Worm (Caenorhabditis elegans): ENCODE measurements around the gene hst-1.

DNA sequence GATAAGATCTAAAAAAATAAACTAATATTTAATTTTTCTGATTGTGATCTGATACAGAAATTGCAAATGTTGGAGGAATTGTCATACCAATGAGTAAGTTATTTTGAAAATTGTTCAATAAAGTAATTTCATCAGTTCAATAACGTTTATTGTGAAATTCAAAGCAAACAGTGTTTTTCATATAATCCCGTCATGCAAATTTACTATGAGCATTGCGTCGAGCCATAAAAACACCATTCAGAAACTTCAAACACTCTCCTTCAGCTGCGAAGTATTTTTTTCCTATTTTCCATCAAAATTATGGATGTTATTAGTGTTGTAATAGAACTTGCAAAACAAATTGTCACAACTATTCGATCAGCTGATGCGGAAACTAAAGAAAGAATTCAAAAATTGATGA lies 39.5 kb downstream of the hst-1 start, which contains the start of gene C49C8.8:
- TF ChIP-seq pha-4 (tag; optimal IDR thresholded peaks at IDR 0.05) (no peak), ama-1 (optimal IDR thresholded peaks at IDR 0.05) (no peak), ama-1 (GFP tag; optimal IDR thresholded peaks at IDR 0.05) (no peak), F33H1.4 (GFP tag; IDR thresholded peaks at IDR 0.05) (no peak), attf-6 (GFP tag; IDR thresholded peaks at IDR 0.05) (no peak), pbrm-1 (GFP tag; IDR thresholded peaks at IDR 0.05) (no peak), snpc-4 (GFP tag; optimal IDR thresholded peaks at IDR 0.05) (no peak), snpc-4 (tag; optimal IDR thresholded peaks at IDR 0.05) (no peak), egl-18 (GFP tag; IDR thresholded peaks at IDR 0.05) (no peak), fkh-3 (tag; optimal IDR thresholded peaks at IDR 0.05) (no peak), unc-62 (GFP tag; optimal IDR thresholded peaks at IDR 0.05) (no peak), F10E7.11 (tag; optimal IDR thresholded peaks at IDR 0.05) (no peak), nfyb-1 (GFP tag; IDR thresholded peaks at IDR 0.05) (no peak), let-526 (GFP tag; IDR thresholded peaks at IDR 0.05) (no peak), ztf-22 (GFP tag; optimal IDR thresholded peaks at IDR 0.05) (no peak), dpl-1 (GFP tag; optimal IDR thresholded peaks at IDR 0.05) (no peak)
